Worm (Caenorhabditis elegans) whole organism, L4 larva: ENCODE data around the gene inx-3.

ENCODE experiments used
- T26A8.4 ChIP-seq: fragments of 200-800 bp; sonication (Bioruptor generic); IDR thresholded peaks from 2 replicates; pipeline ENCODE4 v1.3.6; 2022; ENCODE audit warnings: missing genetic modification characterization, missing compliant biosample characterization
- Y105C5A.15 ChIP-seq: fragments of 200-800 bp; sonication (Bioruptor generic); IDR thresholded peaks from 2 replicates; pipeline ENCODE4 v1.3.6; 2022; ENCODE audit warnings: missing genetic modification characterization, missing compliant biosample characterization
- Y75B8A.6 ChIP-seq: fragments of 200-800 bp; sonication (Bioruptor generic); IDR thresholded peaks from 2 replicates; pipeline ENCODE4 v1.3.6; 2022; ENCODE audit warnings: missing genetic modification reagents, missing genetic modification characterization, missing compliant biosample characterization
- aha-1 ChIP-seq: fragments of 150-350 bp; peaks from one replicate; lab custom pipeline; 2014; ENCODE audit warnings: missing biosample characterization, missing genetic modification characterization
- ceh-28 ChIP-seq: fragments of 150-350 bp; optimal IDR thresholded peaks from 2 replicates; lab custom pipeline; 2014; ENCODE audit warnings: missing biosample characterization, missing genetic modification reagents, missing genetic modification characterization
- ceh-62 ChIP-seq: sonication (generic microtip); optimal IDR thresholded peaks from 2 replicates; lab custom pipeline; 2017; ENCODE audit warnings: missing biosample characterization, missing genetic modification characterization
- ceh-82 ChIP-seq: sonication (generic microtip); optimal IDR thresholded peaks from 2 replicates; lab custom pipeline; 2017; ENCODE audit warnings: missing biosample characterization, missing genetic modification characterization
- ces-1 ChIP-seq: fragments of 150-350 bp; sonication (generic microtip); optimal IDR thresholded peaks from 4 replicates; lab custom pipeline; 2014; ENCODE audit warnings: missing biosample characterization, missing genetic modification reagents, missing genetic modification characterization
- ctbp-1 ChIP-seq: fragments of 200-800 bp; sonication (Bioruptor generic); IDR thresholded peaks from 2 replicates; pipeline ENCODE4 v1.3.6; 2022; ENCODE audit warnings: missing genetic modification reagents, missing genetic modification characterization, missing compliant biosample characterization
- daf-16 ChIP-seq, 3 experiments: sonication (generic microtip); optimal IDR thresholded peaks; 2 replicates each; lab custom pipeline; 2016 to 2017; ENCODE audit warnings: missing genetic modification characterization in 3 of 3, missing genetic modification reagents in 3 of 3, mild to moderate bottlenecking in 2 of 3, missing compliant biosample characterization in 2 of 3, missing biosample characterization in 1 of 3, moderate library complexity in 1 of 3
- daf-8 ChIP-seq: fragments of 200-800 bp; sonication (Bioruptor generic); IDR thresholded peaks from 2 replicates; pipeline ENCODE4 v1.3.6; 2022; ENCODE audit warnings: missing genetic modification characterization, missing compliant biosample characterization
- dmd-6 ChIP-seq: fragments of 200-800 bp; sonication (Bioruptor generic); IDR thresholded peaks from 2 replicates; pipeline ENCODE4 v1.3.6; 2022; ENCODE audit warnings: missing genetic modification reagents, missing genetic modification characterization, missing compliant biosample characterization
- duxl-1 ChIP-seq: sonication (generic microtip); optimal IDR thresholded peaks from 2 replicates; lab custom pipeline; 2016; ENCODE audit warnings: mild to moderate bottlenecking, missing genetic modification characterization, moderate library complexity, missing compliant biosample characterization; ENCODE audit not compliant: poor library complexity
- dve-1 ChIP-seq: sonication (generic microtip); optimal IDR thresholded peaks from 2 replicates; lab custom pipeline; 2017; ENCODE audit warnings: antibody characterized with exemption, mild to moderate bottlenecking, missing genetic modification characterization, missing compliant biosample characterization; ENCODE audit not compliant: insufficient read depth
- egl-43 ChIP-seq: fragments of 200-800 bp; sonication (Bioruptor generic); IDR thresholded peaks from 2 replicates; pipeline ENCODE4 v1.3.6; 2022; ENCODE audit warnings: missing genetic modification reagents, missing genetic modification characterization, missing compliant biosample characterization
- gei-8 ChIP-seq: fragments of 200-800 bp; sonication (Bioruptor generic); optimal IDR thresholded peaks from 2 replicates; lab custom pipeline; 2018; ENCODE audit warnings: mild to moderate bottlenecking, missing genetic modification characterization, missing compliant biosample characterization
- hmg-1.1 ChIP-seq: fragments of 200-800 bp; sonication (Bioruptor generic); IDR thresholded peaks from 2 replicates; pipeline ENCODE4 v1.3.6; 2022; ENCODE audit warnings: missing genetic modification reagents, missing genetic modification characterization, missing compliant biosample characterization
- lim-7 ChIP-seq: fragments of 200-800 bp; sonication (Bioruptor generic); IDR thresholded peaks from 2 replicates; pipeline ENCODE4 v1.3.6; 2022; ENCODE audit warnings: missing genetic modification characterization, missing compliant biosample characterization
- lin-1 ChIP-seq: fragments of 200-800 bp; sonication (Bioruptor generic); IDR thresholded peaks from 2 replicates; pipeline ENCODE4 v1.3.6; 2022; ENCODE audit warnings: missing genetic modification reagents, missing genetic modification characterization, missing compliant biosample characterization
- lin-13 ChIP-seq: fragments of 150-350 bp; optimal IDR thresholded peaks from 2 replicates; lab custom pipeline; 2014; ENCODE audit warnings: missing biosample characterization, missing genetic modification reagents, missing genetic modification characterization
- lin-29 ChIP-seq: fragments of 200-800 bp; sonication (Bioruptor generic); IDR thresholded peaks from 2 replicates; pipeline ENCODE4 v1.3.6; 2022; ENCODE audit warnings: missing genetic modification reagents, missing genetic modification characterization, missing compliant biosample characterization
- lir-3 ChIP-seq: sonication (generic microtip); optimal IDR thresholded peaks from 2 replicates; lab custom pipeline; 2016; ENCODE audit warnings: mild to moderate bottlenecking, missing genetic modification characterization, missing compliant biosample characterization
- mep-1 ChIP-seq: fragments of 150-350 bp; sonication (generic microtip); optimal IDR thresholded peaks from 3 replicates; lab custom pipeline; 2014; ENCODE audit warnings: missing biosample characterization, missing genetic modification characterization
- mxl-3 ChIP-seq: fragments of 200-800 bp; sonication (Bioruptor generic); optimal IDR thresholded peaks from 2 replicates; lab custom pipeline; 2018; ENCODE audit warnings: mild to moderate bottlenecking, missing genetic modification characterization, missing compliant biosample characterization
- nhr-10 ChIP-seq: fragments of 150-350 bp; optimal IDR thresholded peaks from 2 replicates; lab custom pipeline; 2014; ENCODE audit warnings: missing biosample characterization, missing genetic modification characterization
- nhr-102 ChIP-seq: sonication (generic microtip); optimal IDR thresholded peaks from 2 replicates; lab custom pipeline; 2016; ENCODE audit warnings: mild to moderate bottlenecking, missing genetic modification characterization, moderate library complexity, missing compliant biosample characterization
- nhr-25 ChIP-seq: sonication (generic microtip); optimal IDR thresholded peaks from 2 replicates; lab custom pipeline; 2017; ENCODE audit warnings: missing genetic modification characterization, mild to moderate bottlenecking, missing compliant biosample characterization, antibody characterized with exemption, moderate library complexity, borderline replicate concordance; ENCODE audit not compliant: insufficient read depth
- nhr-28 ChIP-seq: fragments of 150-350 bp; optimal IDR thresholded peaks from 2 replicates; lab custom pipeline; 2014; ENCODE audit warnings: missing biosample characterization, missing genetic modification characterization
- nhr-42 ChIP-seq: fragments of 200-800 bp; sonication (Bioruptor generic); IDR thresholded peaks from 2 replicates; pipeline ENCODE4 v1.3.6; 2022; ENCODE audit warnings: missing genetic modification characterization, missing compliant biosample characterization
- nhr-6 ChIP-seq: fragments of 150-350 bp; optimal IDR thresholded peaks from 2 replicates; lab custom pipeline; 2014; ENCODE audit warnings: missing biosample characterization, missing genetic modification characterization
- sdz-12 ChIP-seq: fragments of 200-800 bp; sonication (Bioruptor generic); optimal IDR thresholded peaks from 2 replicates; lab custom pipeline; 2018; ENCODE audit warnings: mild to moderate bottlenecking, missing genetic modification characterization, missing compliant biosample characterization
- unc-130 ChIP-seq: sonication (generic microtip); optimal IDR thresholded peaks from 2 replicates; lab custom pipeline; 2016; ENCODE audit warnings: missing genetic modification reagents, missing genetic modification characterization, missing compliant biosample characterization
- unc-62 ChIP-seq, 3 experiments: fragments of 150-350 bp in 1 of 3; sonication (generic microtip); optimal IDR thresholded peaks in 2 of 3; peaks in 1 of 3; 1 replicate in 1 of 3; 2 replicates in 2 of 3; lab custom pipeline; 2014 to 2017; ENCODE audit warnings: missing biosample characterization in 3 of 3, missing genetic modification characterization in 3 of 3, missing genetic modification reagents in 3 of 3, missing genotype in 1 of 3
- zag-1 ChIP-seq: fragments of 150-350 bp; optimal IDR thresholded peaks from 2 replicates; lab custom pipeline; 2014; ENCODE audit warnings: missing biosample characterization, missing genetic modification characterization
- zfp-3 ChIP-seq: fragments of 200-800 bp; sonication (Bioruptor generic); conservative IDR thresholded peaks from 2 replicates; pipeline ENCODE4 v1.3.6; 2022; ENCODE audit warnings: missing genetic modification reagents, missing genetic modification characterization, missing compliant biosample characterization
- zip-11 ChIP-seq: fragments of 200-800 bp; sonication (Bioruptor generic); IDR thresholded peaks from 2 replicates; pipeline ENCODE4 v1.3.6; 2022; ENCODE audit warnings: missing genetic modification characterization, missing compliant biosample characterization
- ztf-7 ChIP-seq: fragments of 150-350 bp; optimal IDR thresholded peaks from 2 replicates; lab custom pipeline; 2014; ENCODE audit warnings: missing biosample characterization, missing genetic modification characterization

Gene inx-3

ce11 chrX:6041995-6042481, 46.1 kb downstream of the inx-3 start (continued):
- TF ChIP-seq dmd-6 (GFP tag; lab: Robert Waterston, UW), result peak; percentile 77; the same call in 1 of the 2 replicates
- TF ChIP-seq duxl-1 (tag; lab: Kevin White, UChicago), result no peak
- TF ChIP-seq egl-43, result no peak
- peak; percentile 86 for TF ChIP-seq mep-1 (tag; lab: Kevin White, UChicago)
- no peak for TF ChIP-seq lir-3 (tag; lab: Kevin White, UChicago)
- no peak for TF ChIP-seq zip-11 (GFP tag; lab: Robert Waterston, UW)
- TF ChIP-seq ces-1 (GFP tag; lab: Kevin White, UChicago), result no peak
- TF ChIP-seq hmg-1.1 (GFP tag; lab: Robert Waterston, UW), result peak; percentile 42
- no peak for TF ChIP-seq zfp-3
- TF ChIP-seq Y75B8A.6 (GFP tag; lab: Robert Waterston, UW), result no peak
- TF ChIP-seq nhr-102 (tag; lab: Kevin White, UChicago), result peak; percentile 41
- TF ChIP-seq zag-1 (tag; lab: Kevin White, UChicago), result no peak
- TF ChIP-seq gei-8, result peak; percentile 39
- TF ChIP-seq lin-29 (GFP tag; lab: Robert Waterston, UW), result no peak
- TF ChIP-seq lin-13, result peak; percentile 39
- no peak for TF ChIP-seq ceh-82 (tag; lab: Kevin White, UChicago)
- peak; percentile 62 for TF ChIP-seq nhr-6
- TF ChIP-seq ceh-62 (tag; lab: Kevin White, UChicago), result no peak
- TF ChIP-seq Y105C5A.15 (GFP tag; lab: Robert Waterston, UW), result no peak
- TF ChIP-seq ceh-28 (tag; lab: Kevin White, UChicago), result no peak
- TF ChIP-seq dve-1 (tag; lab: Kevin White, UChicago), result peak; percentile 85
- no peak for TF ChIP-seq nhr-42 (GFP tag; lab: Robert Waterston, UW)
- no peak for TF ChIP-seq unc-130 (GFP tag; lab: Kevin White, UChicago)
- no peak for TF ChIP-seq sdz-12 (GFP tag; lab: Kevin White, UChicago)
- TF ChIP-seq daf-8 (GFP tag; lab: Robert Waterston, UW), result no peak
- peak; percentile 75 for TF ChIP-seq nhr-10
- no peak for TF ChIP-seq mxl-3 (GFP tag; lab: Kevin White, UChicago)
- peak; percentile 84 for TF ChIP-seq nhr-25 (tag; lab: Kevin White, UChicago)
- TF ChIP-seq ctbp-1 (GFP tag; lab: Robert Waterston, UW), result peak; percentile 41; the same call in 1 of the 2 replicates
- TF ChIP-seq ztf-7 (tag; lab: Kevin White, UChicago), result no peak
- TF ChIP-seq T26A8.4, result no peak
- TF ChIP-seq, all 104 proteins: peak for 33

- TF ChIP-seq unc-62 (GFP tag; optimal IDR thresholded peaks at IDR 0.05 in 1 of 2; lab: Kevin White, UChicago) (peak in 1 of 2 experiments; percentile 57), unc-62 (tag; optimal IDR thresholded peaks at IDR 0.05; lab: Kevin White, UChicago) (no peak), zag-1 (tag; lab: Kevin White, UChicago) (no peak), nhr-6 (peak; percentile 45), ctbp-1 (GFP tag; lab: Robert Waterston, UW) (no peak), daf-16 (GFP tag; optimal IDR thresholded peaks at IDR 0.05; lab: Kevin White, UChicago) (no peak), daf-16 (tag; optimal IDR thresholded peaks at IDR 0.05; lab: Kevin White, UChicago) (peak; percentile 74), aha-1 (tag; lab: Kevin White, UChicago) (peak; percentile 86), lim-7 (no peak), nhr-28 (tag; lab: Kevin White, UChicago) (peak; percentile 58), lin-1 (no peak)
Observed at ce11 chrX:6043283-6043682, 47.3 kb downstream of the inx-3 start.
